Worm (Caenorhabditis elegans): ENCODE measurements around the gene sde-2.

ce11 chrV:13665089-13665488 is 37.7 kb downstream of the sde-2 start, which contains the start of gene rde-12:
- no peak for TF ChIP-seq lin-39 (tag; optimal IDR thresholded peaks at IDR 0.05)
- no peak for TF ChIP-seq unc-62 (GFP tag; optimal IDR thresholded peaks at IDR 0.05)
- TF ChIP-seq ama-1 (optimal IDR thresholded peaks at IDR 0.05) = no peak
- no peak for TF ChIP-seq ceh-16 (tag; optimal IDR thresholded peaks at IDR 0.05)

All from whole organism, L2 larva.